Fruit fly (Drosophila melanogaster): ENCODE measurements around the gene ntc.

- TF ChIP-seq CG10348 (GFP tag; IDR thresholded peaks at IDR 0.05) (no peak), CG34367 (tag; optimal IDR thresholded peaks at IDR 0.05) (peak; percentile 52)
Observed at dm6 chr3L:3765782-3766520, 40.3 kb downstream of the ntc start.
